Worm (Caenorhabditis elegans) whole organism, early embryonic: ENCODE measurements around the gene chw-1.

ENCODE experiments used
- B0310.2 ChIP-seq: sonication (generic microtip); optimal IDR thresholded peaks from 2 replicates; lab custom pipeline; 2016; ENCODE audit warnings: mild to moderate bottlenecking, missing genetic modification characterization, missing compliant biosample characterization
- F13C5.2 ChIP-seq: sonication (generic microtip); optimal IDR thresholded peaks from 2 replicates; lab custom pipeline; 2017; ENCODE audit warnings: mild to moderate bottlenecking, missing genetic modification characterization, inconsistent platforms, missing compliant biosample characterization
- aly-1 ChIP-seq: sonication (generic microtip); optimal IDR thresholded peaks from 2 replicates; lab custom pipeline; 2016; ENCODE audit warnings: missing genetic modification characterization, missing compliant biosample characterization
- ama-1 ChIP-seq: fragments of 150-350 bp; optimal IDR thresholded peaks from 2 replicates; lab custom pipeline; 2014
- ceh-13 ChIP-seq: fragments of 200-800 bp; sonication (Bioruptor generic); optimal IDR thresholded peaks from 2 replicates; lab custom pipeline; 2018; ENCODE audit warnings: mild to moderate bottlenecking, missing genetic modification characterization, missing compliant biosample characterization
- ceh-36 ChIP-seq: sonication (generic microtip); optimal IDR thresholded peaks from 2 replicates; lab custom pipeline; 2016; ENCODE audit warnings: missing genetic modification characterization, inconsistent platforms, missing compliant biosample characterization
- flt-1 ChIP-seq: fragments of 200-800 bp; sonication (Bioruptor generic); IDR thresholded peaks from 2 replicates; pipeline ENCODE4 v1.3.6; 2022; ENCODE audit warnings: missing genetic modification characterization, missing compliant biosample characterization
- hmg-4 ChIP-seq: fragments of 200-800 bp; sonication (Bioruptor generic); optimal IDR thresholded peaks from 2 replicates; lab custom pipeline; 2018; ENCODE audit warnings: mild to moderate bottlenecking, missing genetic modification characterization, missing compliant biosample characterization
- pes-1 ChIP-seq: fragments of 200-800 bp; sonication (Bioruptor generic); IDR thresholded peaks from 2 replicates; pipeline ENCODE4 v1.3.6; 2022; ENCODE audit warnings: missing genetic modification reagents, missing genetic modification characterization, missing compliant biosample characterization
- scrt-1 ChIP-seq: fragments of 200-800 bp; sonication (Bioruptor generic); IDR thresholded peaks from 2 replicates; pipeline ENCODE4 v1.3.6; 2022; ENCODE audit warnings: missing genetic modification characterization, missing compliant biosample characterization
- tbx-11 ChIP-seq: fragments of 200-800 bp; sonication (Bioruptor generic); IDR thresholded peaks from 2 replicates; pipeline ENCODE4 v1.3.6; 2022; ENCODE audit warnings: missing genetic modification characterization, missing compliant biosample characterization
- tra-4 ChIP-seq: sonication (generic microtip); optimal IDR thresholded peaks from 2 replicates; lab custom pipeline; 2017; ENCODE audit warnings: missing genetic modification characterization, missing compliant biosample characterization

DNA sequence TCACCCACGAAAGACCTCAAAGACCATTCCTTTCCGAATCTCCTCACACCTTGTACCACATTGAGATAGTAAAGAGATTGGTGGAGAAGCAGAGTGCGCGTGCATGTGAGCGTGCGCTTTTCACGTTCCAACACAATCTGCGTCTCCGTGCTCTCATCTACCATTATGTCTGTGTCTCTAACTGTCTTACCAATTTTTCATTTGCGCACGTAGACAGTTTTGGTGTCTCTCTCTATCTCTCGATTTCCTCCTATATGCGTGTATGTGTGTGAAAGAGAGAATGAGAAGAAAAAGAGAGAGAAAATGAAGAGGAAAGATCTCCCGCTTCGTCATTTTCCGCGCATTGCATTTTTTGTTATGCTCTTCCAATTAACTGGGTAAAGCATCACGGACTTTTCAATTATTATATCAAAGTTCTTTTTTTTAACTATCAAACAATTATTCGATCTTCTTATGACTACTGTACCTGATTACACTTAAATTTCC lies 4.6 kb downstream of the chw-1 start:
- TF ChIP-seq B0310.2 (no peak), tbx-11 (no peak), ama-1 (no peak), ceh-36 (no peak), pes-1 (GFP tag; lab: Robert Waterston, UW) (no peak), flt-1 (GFP tag; lab: Robert Waterston, UW) (no peak), hmg-4 (GFP tag; lab: Kevin White, UChicago) (peak; percentile 55), F13C5.2 (tag; lab: Kevin White, UChicago) (peak; percentile 14), tra-4 (tag; lab: Kevin White, UChicago) (no peak), ceh-13 (GFP tag; lab: Kevin White, UChicago) (no peak), aly-1 (tag; lab: Kevin White, UChicago) (no peak), scrt-1 (GFP tag; lab: Robert Waterston, UW) (no peak)
